Fruit fly (Drosophila melanogaster) whole organism, wandering third instar larva: ENCODE results near the gene CG14893.
A peak's percentile ranks its signal among the peaks of the same experiment; 100 is the strongest.

Experiments
- CG32264 ChIP-seq: fragments of 200-800 bp; sonication (Bioruptor generic); optimal IDR thresholded peaks from 2 replicates; lab custom pipeline; 2016; ENCODE audit warnings: missing biosample characterization, missing genetic modification characterization
- CG9705 ChIP-seq: fragments of 200-800 bp; sonication (Bioruptor generic); optimal IDR thresholded peaks from 2 replicates; lab custom pipeline; 2018; ENCODE audit warnings: missing biosample characterization, mild to moderate bottlenecking, missing genetic modification characterization
- Dfd ChIP-seq: fragments of >200 bp; optimal IDR thresholded peaks from 2 replicates; lab custom pipeline; 2017; ENCODE audit warnings: missing biosample characterization, missing genetic modification characterization
- HLH106 ChIP-seq: fragments of 200-800 bp; optimal IDR thresholded peaks from 3 replicates; lab custom pipeline; 2019; ENCODE audit warnings: missing biosample characterization, mild to moderate bottlenecking, missing genetic modification characterization, moderate library complexity
- Hr78 ChIP-seq: fragments of >200 bp; optimal IDR thresholded peaks from 2 replicates; lab custom pipeline; 2017; ENCODE audit warnings: missing biosample characterization, missing genetic modification characterization
- Hr83 ChIP-seq: fragments of 200-300 bp; sonication (Bioruptor generic); optimal IDR thresholded peaks from 2 replicates; lab custom pipeline; 2016; ENCODE audit warnings: missing biosample characterization, mild to moderate bottlenecking, missing genetic modification characterization, moderate library complexity; ENCODE audit not compliant: poor library complexity, severe bottlenecking
- Mio ChIP-seq: sonication (Bioruptor generic); optimal IDR thresholded peaks from 2 replicates; lab custom pipeline; 2016; ENCODE audit warnings: missing biosample characterization, missing genetic modification characterization
- Myc ChIP-seq: fragments of >200 bp; optimal IDR thresholded peaks from 2 replicates; lab custom pipeline; 2017
- N ChIP-seq: fragments of >200 bp; optimal IDR thresholded peaks from 2 replicates; lab custom pipeline; 2018; ENCODE audit warnings: missing biosample characterization, missing external identifiers, missing genetic modification characterization
- OdsH ChIP-seq: fragments of 200-800 bp; sonication (Bioruptor generic); optimal IDR thresholded peaks from 2 replicates; lab custom pipeline; 2016; ENCODE audit warnings: missing biosample characterization, mild to moderate bottlenecking, missing genetic modification characterization
- Rel ChIP-seq, 2 experiments: fragments of 200-800 bp; sonication (Bioruptor generic) in 1 of 2; optimal IDR thresholded peaks; 2 replicates in 1 of 2; 3 replicates in 1 of 2; lab custom pipeline; 2016 to 2019; ENCODE audit warnings: mild to moderate bottlenecking in 2 of 2, missing biosample characterization in 2 of 2, missing genetic modification characterization in 2 of 2, moderate library complexity in 1 of 2
- Vsx2 ChIP-seq: fragments of 200-300, 225-300 bp; sonication (Bioruptor generic); optimal IDR thresholded peaks from 2 replicates; lab custom pipeline; 2018; ENCODE audit warnings: missing biosample characterization, missing genetic modification characterization; ENCODE audit not compliant: partially characterized antibody
- br ChIP-seq: fragments of 200-800 bp; sonication (Bioruptor generic); optimal IDR thresholded peaks from 2 replicates; lab custom pipeline; 2016; ENCODE audit warnings: missing biosample characterization, missing genetic modification characterization
- brk ChIP-seq: fragments of 200-800 bp; sonication (Bioruptor generic); optimal IDR thresholded peaks from 2 replicates; lab custom pipeline; 2016; ENCODE audit warnings: missing biosample characterization, mild to moderate bottlenecking, missing genetic modification characterization
- dl ChIP-seq, 2 experiments: fragments of 175-275, 200-275 bp in 1 of 2; fragments of 200-275 bp in 1 of 2; sonication (Bioruptor generic); optimal IDR thresholded peaks; lab custom pipeline; 2018; ENCODE audit warnings: mild to moderate bottlenecking in 2 of 2, missing biosample characterization in 2 of 2, missing genetic modification characterization in 2 of 2, moderate library complexity in 2 of 2; ENCODE audit not compliant: partially characterized antibody in 2 of 2, insufficient read depth in 1 of 2
- dmrt93B ChIP-seq: fragments of 200-800 bp; sonication (Bioruptor generic); optimal IDR thresholded peaks from 2 replicates; lab custom pipeline; 2018; ENCODE audit warnings: missing biosample characterization, mild to moderate bottlenecking, missing genetic modification characterization
- dsf ChIP-seq: sonication (Bioruptor generic); optimal IDR thresholded peaks from 2 replicates; lab custom pipeline; 2016; ENCODE audit warnings: missing biosample characterization, missing genetic modification characterization, borderline replicate concordance
- ey ChIP-seq: fragments of 200-800 bp; sonication (Bioruptor generic); optimal IDR thresholded peaks from 2 replicates; lab custom pipeline; 2016; ENCODE audit warnings: missing biosample characterization, missing genetic modification characterization
- foxo ChIP-seq, 2 experiments: fragments of 200-800 bp; sonication (Bioruptor generic); optimal IDR thresholded peaks; 2 replicates in 1 of 2; 3 replicates in 1 of 2; lab custom pipeline; 2016 to 2017; ENCODE audit warnings: missing biosample characterization in 2 of 2, missing genetic modification characterization in 2 of 2
- fru ChIP-seq: fragments of 200-800 bp; sonication (Bioruptor generic); optimal IDR thresholded peaks from 3 replicates; lab custom pipeline; 2016; ENCODE audit warnings: missing biosample characterization, mild to moderate bottlenecking, missing genetic modification characterization
- h ChIP-seq: fragments of 200-800 bp; sonication (Bioruptor generic); optimal IDR thresholded peaks from 3 replicates; lab custom pipeline; 2016; ENCODE audit warnings: missing biosample characterization, mild to moderate bottlenecking, missing genetic modification characterization
- lola ChIP-seq: fragments of >200 bp; optimal IDR thresholded peaks from 2 replicates; lab custom pipeline; 2017; ENCODE audit warnings: missing biosample characterization, missing genetic modification characterization
- pan ChIP-seq: fragments of >200 bp; optimal IDR thresholded peaks from 2 replicates; lab custom pipeline; 2017
- psq ChIP-seq: fragments of 200-800 bp; sonication (Bioruptor generic); optimal IDR thresholded peaks from 3 replicates; lab custom pipeline; 2017; ENCODE audit warnings: missing biosample characterization, mild to moderate bottlenecking, missing genetic modification characterization, moderate library complexity
- rgr ChIP-seq: fragments of 200-800 bp; sonication (Bioruptor generic); optimal IDR thresholded peaks from 3 replicates; lab custom pipeline; 2016; ENCODE audit warnings: missing biosample characterization, mild to moderate bottlenecking, missing genetic modification characterization
- sage ChIP-seq: fragments of 200-800 bp; sonication (Bioruptor generic); optimal IDR thresholded peaks from 2 replicates; lab custom pipeline; 2016; ENCODE audit warnings: missing biosample characterization, mild to moderate bottlenecking, missing genetic modification characterization
- sv ChIP-seq: fragments of 200-800 bp; sonication (Bioruptor generic); optimal IDR thresholded peaks from 3 replicates; lab custom pipeline; 2016; ENCODE audit warnings: missing biosample characterization, missing genetic modification characterization
- tai ChIP-seq: sonication (Bioruptor generic); optimal IDR thresholded peaks from 2 replicates; lab custom pipeline; 2016; ENCODE audit warnings: missing biosample characterization, missing genetic modification characterization
- usp ChIP-seq: fragments of >200 bp; optimal IDR thresholded peaks from 2 replicates; lab custom pipeline; 2017; ENCODE audit warnings: missing biosample characterization, missing genetic modification characterization

Gene CG14893

dm6 chr3R:16608920-16609319 lies 11.7 kb upstream of the CG14893 start, which contains the start of gene NPF:
NPF (plus strand) TSS chr3R:16609220.
- TF ChIP-seq sage (GFP tag; lab: Kevin White, UChicago) (no peak), Vsx2 (GFP tag; lab: Kevin White, UChicago) (no peak), HLH106 (tag; lab: Kevin White, UChicago) (no peak), CG32264 (GFP tag; lab: Kevin White, UChicago) (no peak), ey (GFP tag; lab: Kevin White, UChicago) (no peak), tai (no peak), OdsH (GFP tag; lab: Kevin White, UChicago) (no peak), dmrt93B (no peak), foxo (GFP tag; optimal IDR thresholded peaks at IDR 0.05; lab: Kevin White, UChicago) (no peak), br (GFP tag; lab: Kevin White, UChicago) (no peak), rgr (no peak), usp (GFP tag; lab: Kevin White, UChicago) (no peak)

- no peak for TF ChIP-seq foxo (GFP tag; optimal IDR thresholded peaks at IDR 0.05; lab: Kevin White, UChicago)
- peak; percentile 49 for TF ChIP-seq fru (GFP tag; lab: Kevin White, UChicago)
- no peak for TF ChIP-seq Hr78 (GFP tag; lab: Kevin White, UChicago)
- peak; percentile 42 for TF ChIP-seq Myc (lab: Kevin White, UChicago)
- TF ChIP-seq dmrt93B: no peak
- TF ChIP-seq dsf (GFP tag; lab: Kevin White, UChicago): no peak
- TF ChIP-seq CG9705 (GFP tag; lab: Kevin White, UChicago): no peak
- no peak for TF ChIP-seq HLH106 (tag; lab: Kevin White, UChicago)
- TF ChIP-seq sv: no peak
- TF ChIP-seq brk (GFP tag; lab: Kevin White, UChicago): no peak
- no peak for TF ChIP-seq Vsx2 (GFP tag; lab: Kevin White, UChicago)
- no peak for TF ChIP-seq lola
- TF ChIP-seq N (GFP tag; lab: Kevin White, UChicago): peak; percentile 59
- TF ChIP-seq usp (GFP tag; lab: Kevin White, UChicago): no peak
- TF ChIP-seq tai: no peak
- TF ChIP-seq CG32264 (GFP tag; lab: Kevin White, UChicago): no peak
- TF ChIP-seq br (GFP tag; lab: Kevin White, UChicago): no peak
- TF ChIP-seq, all 38 proteins: peak for 3
Observed at dm6 chr3R:16611240-16611639, 9.3 kb upstream of the CG14893 start.

dm6 chr3R:16613300-16613699 lies 7.3 kb upstream of the CG14893 start, which contains the start of gene CG12783:
CG12783 (minus strand) TSS chr3R:16613400.
- TF ChIP-seq Dfd (GFP tag; lab: Kevin White, UChicago) (no peak), foxo (GFP tag; optimal IDR thresholded peaks at IDR 0.05; lab: Kevin White, UChicago) (no peak), Rel (GFP tag; optimal IDR thresholded peaks at IDR 0.05; lab: Kevin White, UChicago) (no peak), Rel (tag; optimal IDR thresholded peaks at IDR 0.05; lab: Kevin White, UChicago) (no peak), N (GFP tag; lab: Kevin White, UChicago) (no peak), dl (GFP tag; optimal IDR thresholded peaks at IDR 0.05; lab: Kevin White, UChicago; ENCODE audit: insufficient read depth in 1 of 2, partially characterized antibody in 2 of 2) (no peak), Hr78 (GFP tag; lab: Kevin White, UChicago) (no peak), dsf (GFP tag; lab: Kevin White, UChicago) (no peak), ey (GFP tag; lab: Kevin White, UChicago) (no peak), br (GFP tag; lab: Kevin White, UChicago) (no peak), sage (GFP tag; lab: Kevin White, UChicago) (no peak), Mio (GFP tag; lab: Kevin White, UChicago) (no peak), pan (lab: Kevin White, UChicago) (no peak), psq (GFP tag; lab: Kevin White, UChicago) (no peak), tai (no peak)

dm6 chr3R:16614241-16614640 lies 6.3 kb upstream of the CG14893 start, which contains the start of gene CG10340:
CG10340 (minus strand) TSS chr3R:16614391.
- TF ChIP-seq Hr83 (GFP tag; lab: Kevin White, UChicago) (peak; percentile 34), Mio (GFP tag; lab: Kevin White, UChicago) (no peak)

DNA sequence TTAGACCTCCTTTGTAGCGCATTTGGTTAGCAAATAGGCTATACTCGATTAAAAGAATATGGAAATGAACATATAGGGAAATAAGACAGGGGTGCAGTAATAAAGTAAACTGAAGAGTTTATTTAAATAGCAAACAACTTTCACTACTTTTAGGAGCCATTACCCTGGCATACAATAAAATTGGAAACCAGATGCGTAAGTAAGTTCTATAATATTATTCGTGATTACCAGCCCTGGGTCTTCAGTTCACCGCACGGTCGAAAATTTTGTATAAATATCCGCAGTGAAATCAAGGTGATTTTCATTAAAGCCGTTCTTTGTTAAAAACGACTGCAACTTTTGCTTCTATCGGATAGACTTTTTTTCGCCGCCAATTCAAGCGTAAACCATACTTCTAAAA lies 5.6 kb upstream of the CG14893 start, which contains the start of gene CG17562:
CG17562 (plus strand) TSS at position 301 of the 400 bp plus-strand sequence.
- TF ChIP-seq foxo (GFP tag; optimal IDR thresholded peaks at IDR 0.05; lab: Kevin White, UChicago): no peak
- TF ChIP-seq Myc (lab: Kevin White, UChicago): no peak
- TF ChIP-seq h: no peak
- TF ChIP-seq sage (GFP tag; lab: Kevin White, UChicago): no peak
- TF ChIP-seq, all 38 proteins: peak for 0
